Worm (Caenorhabditis elegans): ENCODE measurements around the gene dop-6.

The dop-6 gene

DNA sequence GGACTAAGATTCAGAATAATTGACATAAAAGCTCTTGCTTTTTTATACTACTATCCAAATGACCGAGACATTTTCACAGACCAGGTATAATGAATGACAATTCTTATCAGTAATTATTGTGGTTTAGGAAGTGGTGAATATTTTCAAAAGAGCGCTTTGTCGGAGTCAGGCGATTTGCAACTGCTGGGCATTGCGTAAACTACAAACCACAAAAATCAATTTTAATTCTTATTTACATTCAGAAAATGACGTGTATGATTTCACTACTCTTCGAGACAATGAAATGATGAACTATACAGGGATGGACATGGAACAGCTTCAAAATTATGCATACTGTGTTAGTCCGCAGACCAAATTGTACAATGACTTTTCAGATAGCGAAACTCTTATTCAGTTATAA is 36.2 kb upstream of the dop-6 start:
- TF ChIP-seq T23F11.4 (GFP tag; optimal IDR thresholded peaks at IDR 0.05), result no peak
- TF ChIP-seq elt-4 (tag; optimal IDR thresholded peaks at IDR 0.05), result no peak
- no peak for TF ChIP-seq pat-9 (tag; optimal IDR thresholded peaks at IDR 0.05)
- no peak for TF ChIP-seq ceh-48 (tag; optimal IDR thresholded peaks at IDR 0.05)
- no peak for TF ChIP-seq ceh-22 (tag; optimal IDR thresholded peaks at IDR 0.05)
- no peak for TF ChIP-seq ceh-30 (tag; optimal IDR thresholded peaks at IDR 0.05)
- TF ChIP-seq lin-11 (tag; optimal IDR thresholded peaks at IDR 0.05), result no peak
- TF ChIP-seq C38D4.7 (GFP tag; optimal IDR thresholded peaks at IDR 0.05), result no peak
- TF ChIP-seq hlh-6 (tag; optimal IDR thresholded peaks at IDR 0.05), result no peak
- no peak for TF ChIP-seq sox-2 (GFP tag; IDR thresholded peaks at IDR 0.05)
- TF ChIP-seq K09A11.1 (tag; optimal IDR thresholded peaks at IDR 0.05; ENCODE audit: insufficient read depth), result no peak
- no peak for TF ChIP-seq unc-3 (GFP tag; conservative IDR thresholded peaks at IDR 0.05)
- no peak for TF ChIP-seq unc-3 (tag; optimal IDR thresholded peaks at IDR 0.05)
- no peak for TF ChIP-seq unc-42 (tag; optimal IDR thresholded peaks at IDR 0.05)
- TF ChIP-seq ceh-18 (tag; optimal IDR thresholded peaks at IDR 0.05), result no peak

DNA sequence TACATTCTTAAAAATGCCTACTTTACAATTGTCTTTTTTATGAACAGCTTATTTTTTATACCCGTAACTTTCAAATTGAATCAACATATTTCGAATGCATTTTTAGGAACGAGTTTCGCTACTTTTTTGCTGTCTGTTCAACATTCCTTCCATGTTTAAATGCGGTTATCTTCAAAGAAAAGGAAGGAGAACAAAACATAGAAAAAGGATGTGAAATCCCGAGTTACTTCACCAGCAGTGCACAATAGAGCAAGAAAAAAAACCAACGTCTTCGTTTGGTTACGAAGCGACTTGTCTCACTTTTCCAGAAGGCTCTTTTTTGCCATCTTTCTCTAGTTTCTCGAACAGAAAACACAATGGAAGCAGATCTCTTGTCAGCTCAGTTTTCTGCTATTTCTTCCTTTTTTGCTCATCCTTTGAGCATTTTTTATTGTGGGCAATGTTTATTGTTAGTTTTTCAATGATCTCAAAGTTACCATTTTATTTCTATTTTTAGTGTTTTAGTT is 34.9 kb upstream of the dop-6 start, which contains the start of gene cka-2:
TSS of gene cka-2 (plus strand) at position 456 of the 506 bp plus-strand sequence.
- no peak for TF ChIP-seq elt-2 (tag; optimal IDR thresholded peaks at IDR 0.05)
- no peak for TF ChIP-seq C08G9.2 (tag; optimal IDR thresholded peaks at IDR 0.05)
- no peak for TF ChIP-seq sdc-2 (tag; optimal IDR thresholded peaks at IDR 0.05)
- TF ChIP-seq unc-42 (tag; optimal IDR thresholded peaks at IDR 0.05), result peak; percentile 38

DNA sequence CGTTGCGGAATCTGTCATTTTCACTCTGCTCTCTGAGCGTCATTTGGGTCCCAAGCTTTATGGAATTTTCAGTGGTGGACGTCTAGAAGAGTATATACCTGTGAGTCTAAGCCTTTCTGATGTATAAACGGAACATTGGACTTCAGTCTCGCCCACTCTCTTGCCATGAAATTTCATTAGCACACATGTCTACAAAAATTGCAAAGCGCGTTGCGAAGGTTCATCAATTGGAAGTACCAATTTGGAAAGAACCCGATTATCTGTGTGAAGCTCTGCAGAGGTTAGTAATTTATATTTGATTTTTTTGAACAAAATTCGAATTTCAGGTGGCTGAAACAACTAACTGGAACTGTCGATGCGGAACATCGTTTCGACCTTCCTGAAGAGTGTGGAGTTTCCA is 30.9 kb upstream of the dop-6 start:
- TF ChIP-seq ref-2 (tag; optimal IDR thresholded peaks at IDR 0.05) (no peak), nhr-232 (tag; optimal IDR thresholded peaks at IDR 0.05) (no peak), C08G9.2 (tag; optimal IDR thresholded peaks at IDR 0.05) (no peak), hlh-8 (tag; optimal IDR thresholded peaks at IDR 0.05) (no peak), ceh-6 (GFP tag; optimal IDR thresholded peaks at IDR 0.05) (no peak), ahr-1 (tag; optimal IDR thresholded peaks at IDR 0.05) (no peak), K09A11.1 (tag; optimal IDR thresholded peaks at IDR 0.05; ENCODE audit: insufficient read depth) (no peak), syd-9 (tag; optimal IDR thresholded peaks at IDR 0.05) (no peak), tbx-2 (tag; optimal IDR thresholded peaks at IDR 0.05) (no peak), gmeb-2 (tag; optimal IDR thresholded peaks at IDR 0.05) (no peak), F13H6.1 (tag; optimal IDR thresholded peaks at IDR 0.05) (no peak), ceh-22 (tag; optimal IDR thresholded peaks at IDR 0.05) (no peak), hlh-30 (tag; optimal IDR thresholded peaks at IDR 0.05; ENCODE audit: insufficient read depth) (no peak), ceh-34 (tag; optimal IDR thresholded peaks at IDR 0.05) (no peak), Y22D7AL.16 (tag; optimal IDR thresholded peaks at IDR 0.05) (no peak), ceh-9 (tag; optimal IDR thresholded peaks at IDR 0.05) (no peak), odd-2 (tag; optimal IDR thresholded peaks at IDR 0.05) (no peak), npax-4 (tag; optimal IDR thresholded peaks at IDR 0.05) (no peak)

DNA sequence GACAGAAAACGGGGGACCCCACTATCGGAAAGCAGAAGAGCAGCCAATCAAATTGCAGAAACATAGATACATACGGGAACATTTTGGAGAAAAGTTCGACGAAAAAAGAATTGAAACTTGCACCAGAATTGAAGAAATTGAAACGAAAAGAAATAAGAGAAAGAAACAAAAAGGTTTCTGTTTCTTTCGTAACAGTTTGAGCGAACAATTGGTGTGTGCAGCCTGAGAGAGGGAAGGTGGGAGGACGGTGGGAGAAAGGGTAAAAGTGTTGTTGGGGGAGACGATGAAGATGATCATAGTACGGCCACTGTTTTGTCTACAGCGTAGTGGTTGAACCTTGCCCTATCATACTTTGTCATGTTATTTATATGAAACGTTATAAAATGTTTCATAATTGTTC is 25.7 kb upstream of the dop-6 start:
- TF ChIP-seq unc-86 (tag; optimal IDR thresholded peaks at IDR 0.05) (no peak), che-1 (tag; optimal IDR thresholded peaks at IDR 0.05) (peak; percentile 40)

DNA sequence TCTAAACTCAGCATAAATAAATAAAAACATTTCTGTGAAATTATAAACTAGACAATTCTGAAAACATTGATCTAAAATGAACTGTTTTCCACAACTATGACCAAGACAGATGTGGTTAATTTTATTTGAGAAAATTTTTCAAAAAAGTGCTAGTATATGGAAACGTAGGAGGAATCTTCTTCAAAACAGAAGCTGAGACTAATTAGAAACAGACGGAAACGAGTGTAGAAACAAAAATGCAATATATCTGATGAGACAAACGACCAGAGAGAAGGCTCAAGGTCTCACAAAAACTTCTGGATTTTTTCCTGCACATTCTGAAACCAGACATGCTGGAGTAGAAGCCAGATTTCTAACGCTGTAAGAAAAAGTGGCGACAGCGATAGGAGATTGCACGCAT is 24.7 kb upstream of the dop-6 start:
- no peak for TF ChIP-seq unc-55 (GFP tag; optimal IDR thresholded peaks at IDR 0.05)
- no peak for TF ChIP-seq pax-1 (tag; optimal IDR thresholded peaks at IDR 0.05)

Measured in whole organism, late embryonic.